Worm (Caenorhabditis elegans): ENCODE data around the gene F55H2.7.

The F55H2.7 gene

ce11 chrIII:9483716-9484115, 32.3 kb downstream of the F55H2.7 start (continued):
- TF ChIP-seq lir-3 (tag; optimal IDR thresholded peaks at IDR 0.05; ENCODE audit: poor library complexity) (no peak), egl-27 (tag; optimal IDR thresholded peaks at IDR 0.05) (no peak), sox-4 (tag; optimal IDR thresholded peaks at IDR 0.05) (no peak), ama-1 (optimal IDR thresholded peaks at IDR 0.05) (no peak), sup-37 (GFP tag; optimal IDR thresholded peaks at IDR 0.05) (no peak), mab-9 (GFP tag; IDR thresholded peaks at IDR 0.05) (no peak), efl-3 (GFP tag; optimal IDR thresholded peaks at IDR 0.05) (no peak), ceh-63 (GFP tag; optimal IDR thresholded peaks at IDR 0.05) (no peak), C16A3.4 (tag; optimal IDR thresholded peaks at IDR 0.05) (no peak)

- TF ChIP-seq nhr-20 (tag; optimal IDR thresholded peaks at IDR 0.05) (no peak), mep-1 (tag; optimal IDR thresholded peaks at IDR 0.05) (peak; percentile 37), efl-1 (optimal IDR thresholded peaks at IDR 0.05) (no peak), efl-1 (GFP tag; optimal IDR thresholded peaks at IDR 0.05 in 1 of 2) (peak in 1 of 2 experiments; percentile 84), ztf-4 (tag; optimal IDR thresholded peaks at IDR 0.05) (no peak), lsy-2 (tag; optimal IDR thresholded peaks at IDR 0.05) (peak in 1 of 2 experiments; percentile 6), dpl-1 (GFP tag; optimal IDR thresholded peaks at IDR 0.05) (peak in 1 of 3 experiments; percentile 3), blmp-1 (tag; optimal IDR thresholded peaks at IDR 0.05) (peak; percentile 39), elt-2 (tag; optimal IDR thresholded peaks at IDR 0.05) (no peak), nhr-71 (tag; optimal IDR thresholded peaks at IDR 0.05) (no peak), nhr-85 (tag) (peak; percentile 51), lin-13 (GFP tag; optimal IDR thresholded peaks at IDR 0.05) (peak; percentile 4), snu-23 (GFP tag; optimal IDR thresholded peaks at IDR 0.05) (peak; percentile 7), alr-1 (tag; optimal IDR thresholded peaks at IDR 0.05; ENCODE audit: borderline replicate concordance) (no peak), lin-14 (GFP tag; optimal IDR thresholded peaks at IDR 0.05) (peak; percentile 67), C34B4.2 (tag; optimal IDR thresholded peaks at IDR 0.05) (no peak)
These were observed 33.5 kb downstream of the F55H2.7 start for ce11 chrIII:9482423-9482993.

- TF ChIP-seq nhr-28 (tag; optimal IDR thresholded peaks at IDR 0.05): no peak
- TF ChIP-seq tlp-1 (tag; optimal IDR thresholded peaks at IDR 0.05): no peak
- no peak for TF ChIP-seq fkh-4 (tag; optimal IDR thresholded peaks at IDR 0.05; ENCODE audit: borderline replicate concordance)
- TF ChIP-seq nhr-85 (tag): no peak
- no peak for TF ChIP-seq aly-2 (tag; optimal IDR thresholded peaks at IDR 0.05)
- no peak for TF ChIP-seq lsy-2 (tag; optimal IDR thresholded peaks at IDR 0.05)
- no peak for TF ChIP-seq pag-3 (tag; optimal IDR thresholded peaks at IDR 0.05; ENCODE audit: borderline replicate concordance, insufficient read depth)
- no peak for TF ChIP-seq alr-1 (tag; optimal IDR thresholded peaks at IDR 0.05; ENCODE audit: borderline replicate concordance)
- TF ChIP-seq unc-130 (tag; optimal IDR thresholded peaks at IDR 0.05): no peak
- no peak for TF ChIP-seq snpc-4 (tag; optimal IDR thresholded peaks at IDR 0.05)
- no peak for TF ChIP-seq nhr-77 (tag; optimal IDR thresholded peaks at IDR 0.05)
- no peak for TF ChIP-seq C34B4.2 (tag; optimal IDR thresholded peaks at IDR 0.05)
- TF ChIP-seq unc-98 (GFP tag; IDR thresholded peaks at IDR 0.05): no peak
- no peak for TF ChIP-seq hpl-2 (GFP tag; optimal IDR thresholded peaks at IDR 0.05)
- no peak for TF ChIP-seq lin-39 (tag; optimal IDR thresholded peaks at IDR 0.05)
- TF ChIP-seq nhr-71 (tag; optimal IDR thresholded peaks at IDR 0.05): no peak
- no peak for TF ChIP-seq unc-86 (tag; optimal IDR thresholded peaks at IDR 0.05)
- no peak for TF ChIP-seq swsn-7 (tag; optimal IDR thresholded peaks at IDR 0.05)
- no peak for TF ChIP-seq grh-1 (GFP tag; IDR thresholded peaks at IDR 0.05)
These were observed 39.5 kb downstream of the F55H2.7 start for ce11 chrIII:9476564-9476963.

All from whole organism, L1 larva.